Worm (Caenorhabditis elegans): ENCODE measurements around the gene ZC239.3.

ZC239.3 gene

ce11 chrII:3244070-3244469 is 28.2 kb downstream of the ZC239.3 start, which contains the start of gene C17F4.12:
TSS of gene C17F4.12 (minus strand) at chrII:3244170.
- no peak for TF ChIP-seq ceh-32 (tag; optimal IDR thresholded peaks at IDR 0.05; ENCODE audit: poor library complexity)
- TF ChIP-seq hlh-30 (tag; optimal IDR thresholded peaks at IDR 0.05; ENCODE audit: insufficient read depth), result no peak
- no peak for TF ChIP-seq php-3 (GFP tag; IDR thresholded peaks at IDR 0.05)
- no peak for TF ChIP-seq pha-4 (GFP tag; IDR thresholded peaks at IDR 0.05)
- no peak for TF ChIP-seq pha-4 (tag; optimal IDR thresholded peaks at IDR 0.05)
- no peak for TF ChIP-seq spr-3 (GFP tag; optimal IDR thresholded peaks at IDR 0.05)
- TF ChIP-seq nhr-102 (tag; optimal IDR thresholded peaks at IDR 0.05), result no peak
- no peak for TF ChIP-seq nhr-42 (GFP tag; IDR thresholded peaks at IDR 0.05)
- TF ChIP-seq nhr-10 (tag; optimal IDR thresholded peaks at IDR 0.05), result no peak
- TF ChIP-seq lin-38 (GFP tag; IDR thresholded peaks at IDR 0.05), result no peak
- TF ChIP-seq hlh-11 (tag; optimal IDR thresholded peaks at IDR 0.05), result no peak
- no peak for TF ChIP-seq dmd-8 (GFP tag; IDR thresholded peaks at IDR 0.05)
- TF ChIP-seq ZK546.5 (tag; optimal IDR thresholded peaks at IDR 0.05), result no peak
- no peak for TF ChIP-seq snpc-1.2 (GFP tag; IDR thresholded peaks at IDR 0.05)

ce11 chrII:3244758-3245157 is 28.9 kb downstream of the ZC239.3 start:
- no peak for TF ChIP-seq set-16 (GFP tag; IDR thresholded peaks at IDR 0.05)
- no peak for TF ChIP-seq R02D3.7 (tag; optimal IDR thresholded peaks at IDR 0.05)
- TF ChIP-seq skn-1 (tag; optimal IDR thresholded peaks at IDR 0.05), result no peak
- 0 out of 2 replicates have a peak, but pooled peaks have one; percentile 52 for TF ChIP-seq Y75B8A.6 (GFP tag; IDR thresholded peaks at IDR 0.05)
- TF ChIP-seq F26F4.8 (GFP tag; conservative IDR thresholded peaks at IDR 0.05), result no peak
- no peak for TF ChIP-seq daf-16 (GFP tag; optimal IDR thresholded peaks at IDR 0.05)
- TF ChIP-seq daf-16 (tag; optimal IDR thresholded peaks at IDR 0.05), result no peak
- peak; percentile 10 for TF ChIP-seq hlh-11 (tag; optimal IDR thresholded peaks at IDR 0.05)
- TF ChIP-seq mxl-2 (GFP tag; conservative IDR thresholded peaks at IDR 0.05), result no peak
- no peak for TF ChIP-seq zfp-2 (tag; optimal IDR thresholded peaks at IDR 0.05)
- no peak for TF ChIP-seq hmg-1.1 (GFP tag; IDR thresholded peaks at IDR 0.05)
- TF ChIP-seq F10B5.3 (tag; optimal IDR thresholded peaks at IDR 0.05), result no peak
- TF ChIP-seq cey-2 (tag; optimal IDR thresholded peaks at IDR 0.05; ENCODE audit: borderline replicate concordance, insufficient read depth), result no peak
- no peak for TF ChIP-seq nhr-10 (tag; optimal IDR thresholded peaks at IDR 0.05)
- 0 out of 2 replicates have a peak, but pooled peaks have one; percentile 24 for TF ChIP-seq saeg-2 (GFP tag; IDR thresholded peaks at IDR 0.05)
- TF ChIP-seq lin-39 (tag; optimal IDR thresholded peaks at IDR 0.05), result no peak
- no peak for TF ChIP-seq madf-9 (GFP tag; conservative IDR thresholded peaks at IDR 0.05)
- TF ChIP-seq tra-1 (GFP tag; IDR thresholded peaks at IDR 0.05), result 0 out of 2 replicates have a peak, but pooled peaks have one; percentile 27
- TF ChIP-seq nhr-6 (tag; optimal IDR thresholded peaks at IDR 0.05), result no peak
- peak; percentile 58 for TF ChIP-seq dmd-6 (GFP tag; IDR thresholded peaks at IDR 0.05)
- no peak for TF ChIP-seq nhr-237 (tag; optimal IDR thresholded peaks at IDR 0.05)
- no peak for TF ChIP-seq ZK546.5 (tag; optimal IDR thresholded peaks at IDR 0.05)
- TF ChIP-seq egl-27 (tag; optimal IDR thresholded peaks at IDR 0.05), result no peak
- peak; percentile 62; the same call in 1 of the 2 replicates for TF ChIP-seq zfp-3 (GFP tag; conservative IDR thresholded peaks at IDR 0.05)
- no peak for TF ChIP-seq zip-11 (GFP tag; IDR thresholded peaks at IDR 0.05)
- TF ChIP-seq vab-7 (GFP tag; IDR thresholded peaks at IDR 0.05), result no peak
- TF ChIP-seq dpl-1 (GFP tag; optimal IDR thresholded peaks at IDR 0.05), result no peak
- no peak for TF ChIP-seq ama-1 (optimal IDR thresholded peaks at IDR 0.05)
- TF ChIP-seq aha-1 (tag), result no peak
- no peak for TF ChIP-seq ztf-11 (tag; optimal IDR thresholded peaks at IDR 0.05)
- no peak for TF ChIP-seq F44E2.7 (GFP tag; IDR thresholded peaks at IDR 0.05)
- no peak for TF ChIP-seq hif-1 (tag; optimal IDR thresholded peaks at IDR 0.05)
- TF ChIP-seq mep-1 (tag; optimal IDR thresholded peaks at IDR 0.05), result no peak
- no peak for TF ChIP-seq daf-8 (GFP tag; IDR thresholded peaks at IDR 0.05)
- TF ChIP-seq duxl-1 (tag; optimal IDR thresholded peaks at IDR 0.05; ENCODE audit: poor library complexity), result no peak
- TF ChIP-seq pqm-1 (tag; optimal IDR thresholded peaks at IDR 0.05), result peak; percentile 79
- TF ChIP-seq nhr-42 (GFP tag; IDR thresholded peaks at IDR 0.05), result no peak
- TF ChIP-seq lsy-2 (tag; optimal IDR thresholded peaks at IDR 0.05), result no peak
- TF ChIP-seq mdt-29 (GFP tag; IDR thresholded peaks at IDR 0.05), result no peak
- TF ChIP-seq daf-19 (GFP tag; conservative IDR thresholded peaks at IDR 0.05), result no peak
- TF ChIP-seq mxl-3 (GFP tag; optimal IDR thresholded peaks at IDR 0.05), result no peak

Data from whole organism, L4 larva.